Fruit fly (Drosophila melanogaster) whole organism, prepupa: ENCODE data around the gene yellow-c.

Source experiments
- Blimp-1 ChIP-seq: fragments of 200-800 bp; sonication (Bioruptor generic); optimal IDR thresholded peaks from 3 replicates; lab custom pipeline; 2017; ENCODE audit warnings: missing biosample characterization, missing genetic modification characterization, mild to moderate bottlenecking, moderate library complexity, missing genetic modification reagents
- CG10631 ChIP-seq: fragments of 200-800 bp; sonication (Bioruptor generic); optimal IDR thresholded peaks from 2 replicates; lab custom pipeline; 2016; ENCODE audit warnings: missing biosample characterization, missing genetic modification characterization
- CG11294 ChIP-seq: fragments of 200-800 bp; sonication (Bioruptor generic); IDR thresholded peaks from 2 replicates; pipeline ENCODE4 v1.3.6; 2022; ENCODE audit warnings: missing biosample characterization, missing genetic modification characterization
- CG11902 ChIP-seq: fragments of 200-800 bp; sonication (Bioruptor generic); optimal IDR thresholded peaks from 3 replicates; lab custom pipeline; 2016; ENCODE audit warnings: missing biosample characterization, missing genetic modification characterization
- CG3032 ChIP-seq: fragments of 200-800 bp; optimal IDR thresholded peaks from 2 replicates; lab custom pipeline; 2019; ENCODE audit warnings: missing biosample characterization, mild to moderate bottlenecking, missing genetic modification characterization, moderate library complexity
- CG34406 ChIP-seq: fragments of 200-800 bp; sonication (Bioruptor generic); optimal IDR thresholded peaks from 3 replicates; lab custom pipeline; 2016; ENCODE audit warnings: missing biosample characterization, missing genetic modification characterization
- CG6163 ChIP-seq: fragments of 200-800 bp; sonication (Bioruptor generic); IDR thresholded peaks from 3 replicates; pipeline ENCODE4 v1.3.6; 2022; ENCODE audit warnings: missing biosample characterization, missing genetic modification characterization
- CG6276 ChIP-seq: fragments of 200-800 bp; sonication (Bioruptor generic); optimal IDR thresholded peaks from 2 replicates; lab custom pipeline; 2017; ENCODE audit warnings: missing biosample characterization, mild to moderate bottlenecking, missing genetic modification characterization
- CG6854 ChIP-seq: fragments of 200-800 bp; sonication (Bioruptor generic); optimal IDR thresholded peaks from 2 replicates; lab custom pipeline; 2017; ENCODE audit warnings: missing biosample characterization, mild to moderate bottlenecking, missing genetic modification characterization
- CG8119 ChIP-seq: fragments of 200-800 bp; sonication (Bioruptor generic); IDR thresholded peaks from 3 replicates; pipeline ENCODE4 v1.3.6; 2022; ENCODE audit warnings: missing biosample characterization, missing genetic modification characterization
- CG8319 ChIP-seq: fragments of 200-800 bp; sonication (Bioruptor generic); optimal IDR thresholded peaks from 3 replicates; lab custom pipeline; 2016; ENCODE audit warnings: missing biosample characterization, missing genetic modification characterization
- CG8632 ChIP-seq: fragments of 200-800 bp; sonication (Bioruptor generic); optimal IDR thresholded peaks from 3 replicates; lab custom pipeline; 2016; ENCODE audit warnings: missing biosample characterization, missing genetic modification characterization
- Eip75B ChIP-seq: fragments of 200-800 bp; sonication (Bioruptor generic); optimal IDR thresholded peaks from 3 replicates; lab custom pipeline; 2016; ENCODE audit warnings: missing biosample characterization, missing genetic modification characterization
- Eip78C ChIP-seq: fragments of 200-800 bp; sonication (Bioruptor generic); peaks from one replicate; lab custom pipeline; 2016; ENCODE audit warnings: missing biosample characterization, missing genetic modification characterization
- Eip93F ChIP-seq: fragments of 200-800 bp; sonication (Bioruptor generic); optimal IDR thresholded peaks from 2 replicates; lab custom pipeline; 2016; ENCODE audit warnings: missing biosample characterization, mild to moderate bottlenecking, missing genetic modification characterization
- Ets21C ChIP-seq: fragments of 200-800 bp; sonication (Bioruptor generic); optimal IDR thresholded peaks from 3 replicates; lab custom pipeline; 2016; ENCODE audit warnings: missing biosample characterization, missing genetic modification characterization
- Gug ChIP-seq: fragments of 200-800 bp; sonication (Bioruptor generic); IDR thresholded peaks from 2 replicates; pipeline ENCODE4 v1.3.6; 2022; ENCODE audit warnings: missing biosample characterization, missing genetic modification characterization
- Hr39 ChIP-seq: fragments of 200-800 bp; sonication (Bioruptor generic); optimal IDR thresholded peaks from 2 replicates; lab custom pipeline; 2016; ENCODE audit warnings: missing biosample characterization, missing genetic modification characterization
- Hr4 ChIP-seq: fragments of 200-800 bp; sonication (Bioruptor generic); optimal IDR thresholded peaks from 3 replicates; lab custom pipeline; 2016; ENCODE audit warnings: missing biosample characterization, missing genetic modification characterization
- Lpt ChIP-seq: fragments of 200-800 bp; sonication (Bioruptor generic); optimal IDR thresholded peaks from 3 replicates; lab custom pipeline; 2016; ENCODE audit warnings: missing biosample characterization, missing genetic modification characterization
- Met ChIP-seq: fragments of 200-800 bp; sonication (Bioruptor generic); optimal IDR thresholded peaks from 3 replicates; lab custom pipeline; 2016; ENCODE audit warnings: missing biosample characterization, missing genetic modification characterization
- OdsH ChIP-seq: fragments of 200-800 bp; sonication (Bioruptor generic); optimal IDR thresholded peaks from 3 replicates; lab custom pipeline; 2016; ENCODE audit warnings: missing biosample characterization, missing genetic modification characterization
- Smox ChIP-seq: fragments of 200-800 bp; sonication (Bioruptor generic); optimal IDR thresholded peaks from 3 replicates; lab custom pipeline; 2016; ENCODE audit warnings: missing biosample characterization, missing genetic modification characterization
- Sox14 ChIP-seq: fragments of 200-800 bp; sonication (Bioruptor generic); optimal IDR thresholded peaks from 3 replicates; lab custom pipeline; 2016; ENCODE audit warnings: missing biosample characterization, missing genetic modification characterization
- dac ChIP-seq: fragments of 200-800 bp; sonication (Bioruptor generic); optimal IDR thresholded peaks from 2 replicates; lab custom pipeline; 2017; ENCODE audit warnings: missing biosample characterization, mild to moderate bottlenecking, missing genetic modification characterization
- esn ChIP-seq: fragments of 200-800 bp; sonication (Bioruptor generic); optimal IDR thresholded peaks from 2 replicates; lab custom pipeline; 2016; ENCODE audit warnings: missing biosample characterization, mild to moderate bottlenecking, missing genetic modification characterization, moderate library complexity
- fd59A ChIP-seq: fragments of 200-800 bp; sonication (Bioruptor generic); optimal IDR thresholded peaks from 2 replicates; lab custom pipeline; 2017; ENCODE audit warnings: missing biosample characterization, mild to moderate bottlenecking, missing genetic modification characterization, missing genetic modification reagents
- fkh ChIP-seq: fragments of 200-800 bp; sonication (Bioruptor generic); optimal IDR thresholded peaks from 3 replicates; lab custom pipeline; 2017; ENCODE audit warnings: missing biosample characterization, mild to moderate bottlenecking, missing genetic modification characterization, moderate library complexity
- spab ChIP-seq: fragments of 200-800 bp; sonication (Bioruptor generic); optimal IDR thresholded peaks from 2 replicates; lab custom pipeline; 2017; ENCODE audit warnings: missing biosample characterization, mild to moderate bottlenecking, missing genetic modification characterization, missing genetic modification reagents
- ss ChIP-seq, 2 experiments: fragments of 200-800 bp; sonication (Bioruptor generic); optimal IDR thresholded peaks; 2 replicates in 1 of 2; 3 replicates in 1 of 2; lab custom pipeline; 2017 to 2018; ENCODE audit warnings: mild to moderate bottlenecking in 2 of 2, missing biosample characterization in 2 of 2, missing genetic modification characterization in 2 of 2, moderate library complexity in 1 of 2
- svp ChIP-seq: fragments of 200-800 bp; sonication (Bioruptor generic); peaks from one replicate; lab custom pipeline; 2016; ENCODE audit warnings: missing biosample characterization, missing genetic modification characterization
- topi ChIP-seq: fragments of 200-800 bp; sonication (Bioruptor generic); optimal IDR thresholded peaks from 3 replicates; lab custom pipeline; 2016; ENCODE audit warnings: missing biosample characterization, missing genetic modification characterization
- vri ChIP-seq: fragments of 200-800 bp; sonication (Bioruptor generic); optimal IDR thresholded peaks from 3 replicates; lab custom pipeline; 2016; ENCODE audit warnings: missing biosample characterization, mild to moderate bottlenecking, missing genetic modification characterization

yellow-c gene

DNA sequence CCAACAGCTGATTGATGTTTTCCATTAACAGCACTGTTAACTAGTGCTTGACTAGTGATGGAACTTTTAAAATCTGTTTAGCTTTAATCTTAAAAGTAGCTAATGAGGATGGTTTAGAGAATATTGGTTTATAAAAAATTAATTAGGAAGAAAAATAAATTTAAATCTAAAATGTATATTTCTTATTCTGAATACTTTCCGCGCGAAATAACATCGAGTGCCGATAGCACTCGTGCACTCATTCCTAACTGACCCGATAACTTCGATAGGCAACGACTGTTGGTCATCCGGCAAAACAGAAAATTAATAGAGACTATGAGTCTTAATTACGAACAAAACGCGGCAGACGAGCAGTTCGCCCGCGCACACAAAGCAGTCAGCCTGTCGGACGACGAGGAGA lies 25.5 kb upstream of the yellow-c start, which contains the start of the genes THG and Rnmt (continued):
- TF ChIP-seq fkh = no peak
- peak; percentile 72 for TF ChIP-seq Sox14 (GFP tag; lab: Kevin White, UChicago)
- TF ChIP-seq CG34406 (GFP tag; lab: Kevin White, UChicago) = peak; percentile 66
- peak; percentile 19 for TF ChIP-seq CG11902 (GFP tag; lab: Kevin White, UChicago)
- peak; percentile 59 for TF ChIP-seq Hr39
- TF ChIP-seq vri (GFP tag; lab: Kevin White, UChicago) = no peak
- TF ChIP-seq CG8319 (GFP tag; lab: Kevin White, UChicago) = peak; percentile 29
- peak; percentile 58 for TF ChIP-seq CG8632 (GFP tag; lab: Kevin White, UChicago)

DNA sequence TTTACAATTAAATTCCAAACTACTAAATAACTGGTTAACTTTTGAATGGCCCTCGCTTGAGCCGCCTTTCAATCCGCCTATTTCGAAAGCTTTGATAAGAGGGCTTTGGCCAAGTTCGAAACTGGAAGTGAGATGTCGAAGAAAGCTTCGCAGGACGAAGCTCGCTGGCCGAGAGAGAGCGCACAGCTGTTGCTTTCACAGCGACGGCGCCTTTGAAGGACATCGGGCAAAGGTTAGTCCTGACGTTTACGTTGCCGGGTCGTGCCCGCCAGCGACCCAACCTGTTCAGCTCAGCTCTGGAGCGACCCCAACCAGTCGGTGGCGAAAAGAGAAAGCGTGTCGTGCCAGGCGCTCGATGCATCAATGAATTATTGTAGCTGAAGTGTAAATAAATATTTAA lies 23.4 kb upstream of the yellow-c start:
- TF ChIP-seq Eip75B (GFP tag; lab: Kevin White, UChicago) (no peak), Hr39 (no peak), ss (GFP tag; optimal IDR thresholded peaks at IDR 0.05; lab: Kevin White, UChicago) (no peak), OdsH (GFP tag; lab: Kevin White, UChicago) (no peak), CG11294 (GFP tag; lab: Robert Waterston, UW) (no peak), CG6276 (no peak), spab (GFP tag; lab: Kevin White, UChicago) (no peak), Gug (GFP tag; lab: Robert Waterston, UW) (no peak), CG8119 (GFP tag; lab: Robert Waterston, UW) (no peak), CG10631 (no peak), CG8319 (GFP tag; lab: Kevin White, UChicago) (no peak), svp (GFP tag; lab: Kevin White, UChicago) (no peak), Blimp-1 (GFP tag; lab: Kevin White, UChicago) (no peak), Lpt (no peak), Met (GFP tag; lab: Kevin White, UChicago) (no peak), CG3032 (tag; lab: Kevin White, UChicago) (no peak), Smox (GFP tag; lab: Kevin White, UChicago) (no peak), CG6854 (no peak)

dm6 chr2L:15013523-15013922 lies 21.7 kb upstream of the yellow-c start:
- TF ChIP-seq esn (GFP tag; lab: Kevin White, UChicago) (no peak), fd59A (GFP tag; lab: Kevin White, UChicago) (no peak), ss (GFP tag; optimal IDR thresholded peaks at IDR 0.05; lab: Kevin White, UChicago) (peak in 1 of 2 experiments; percentile 7), Eip78C (GFP tag; lab: Kevin White, UChicago) (no peak)

DNA sequence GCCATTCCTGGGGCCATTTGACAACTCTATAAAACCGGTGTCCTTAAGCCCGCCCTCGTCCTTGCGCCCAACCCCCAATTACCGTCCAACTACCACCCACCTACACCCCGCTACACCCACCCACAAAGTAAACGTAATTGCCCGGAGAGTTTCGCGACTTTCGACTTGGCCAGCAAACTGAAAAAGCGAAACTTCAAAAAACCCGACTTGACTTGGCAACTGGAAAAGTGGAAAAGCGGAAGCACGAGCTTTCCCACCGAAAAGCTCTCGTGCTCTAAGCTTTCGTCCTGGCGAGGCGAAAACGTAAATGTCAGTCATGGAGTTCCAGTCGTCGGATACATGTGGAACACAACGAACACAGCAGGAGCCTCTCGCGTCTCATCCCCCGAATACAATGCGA lies 19.2 kb upstream of the yellow-c start, which contains the start of gene GABA-B-R1:
Gene GABA-B-R1 (plus strand): TSS at position 301 of the 400 bp plus-strand sequence.
- no peak for TF ChIP-seq Blimp-1 (GFP tag; lab: Kevin White, UChicago)
- no peak for TF ChIP-seq Ets21C (GFP tag; lab: Kevin White, UChicago)
- no peak for TF ChIP-seq ss (GFP tag; optimal IDR thresholded peaks at IDR 0.05; lab: Kevin White, UChicago)
- no peak for TF ChIP-seq fkh

DNA sequence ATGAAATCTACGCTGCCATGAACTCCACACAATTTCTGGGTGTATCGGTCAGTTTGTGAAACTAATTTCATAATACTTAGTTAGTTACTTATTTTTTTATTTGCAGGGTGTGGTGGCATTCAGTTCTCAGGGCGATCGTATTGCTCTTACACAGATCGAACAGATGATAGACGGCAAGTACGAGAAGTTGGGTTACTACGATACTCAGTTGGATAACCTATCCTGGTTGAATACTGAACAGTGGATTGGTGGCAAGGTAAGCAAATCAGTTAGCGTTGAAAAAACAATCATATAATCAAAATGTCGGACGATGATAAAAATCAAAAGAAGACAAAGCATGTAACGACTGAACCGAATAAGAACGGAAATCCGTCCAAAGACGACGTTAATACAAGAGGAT lies 8.6 kb upstream of the yellow-c start, which contains the start of gene CG33310:
Gene CG33310 (plus strand): TSS at position 301 of the 400 bp plus-strand sequence.
- TF ChIP-seq CG6163 (no peak), Hr4 (GFP tag; lab: Kevin White, UChicago) (no peak), spab (GFP tag; lab: Kevin White, UChicago) (no peak), Ets21C (GFP tag; lab: Kevin White, UChicago) (no peak), Lpt (no peak), dac (GFP tag; lab: Kevin White, UChicago) (no peak), CG34406 (GFP tag; lab: Kevin White, UChicago) (no peak), Eip93F (GFP tag; lab: Kevin White, UChicago) (no peak), topi (GFP tag; lab: Kevin White, UChicago) (no peak)
